Fruit fly (Drosophila melanogaster): ENCODE results near the gene SmydA-8.

Gene SmydA-8

dm6 chrX:2188888-2189287, 24.7 kb downstream of the SmydA-8 start, which contains the start of gene Mct1:
Gene Mct1 (plus strand): TSS chrX:2189188.
- TF ChIP-seq repo (GFP tag; optimal IDR thresholded peaks at IDR 0.05): no peak
- no peak for TF ChIP-seq Sox100B (GFP tag; optimal IDR thresholded peaks at IDR 0.05)
- TF ChIP-seq Fer3 (tag; optimal IDR thresholded peaks at IDR 0.05): no peak
- no peak for TF ChIP-seq CG11695 (GFP tag; IDR thresholded peaks at IDR 0.05)
- TF ChIP-seq CG4854 (GFP tag; optimal IDR thresholded peaks at IDR 0.05): no peak
- TF ChIP-seq hkb (optimal IDR thresholded peaks at IDR 0.05): no peak
- TF ChIP-seq hkb (GFP tag; IDR thresholded peaks at IDR 0.05): no peak
- TF ChIP-seq CrebB (tag; optimal IDR thresholded peaks at IDR 0.05): no peak
- TF ChIP-seq Doc2 (GFP tag; IDR thresholded peaks at IDR 0.05): no peak
- no peak for TF ChIP-seq ase (GFP tag; IDR thresholded peaks at IDR 0.05)
- TF ChIP-seq Hand (GFP tag; optimal IDR thresholded peaks at IDR 0.05): no peak
- TF ChIP-seq Asciz (GFP tag; optimal IDR thresholded peaks at IDR 0.05): no peak

- TF ChIP-seq CG1832 (GFP tag; optimal IDR thresholded peaks at IDR 0.05): no peak
- TF ChIP-seq cg (GFP tag; optimal IDR thresholded peaks at IDR 0.05): no peak
- peak; percentile 89 for TF ChIP-seq CG3995 (GFP tag; optimal IDR thresholded peaks at IDR 0.05)
- no peak for TF ChIP-seq sob (GFP tag; IDR thresholded peaks at IDR 0.05)
- TF ChIP-seq org-1 (GFP tag; optimal IDR thresholded peaks at IDR 0.05): no peak
Measured at dm6 chrX:2187520-2187919, 26.1 kb downstream of the SmydA-8 start, which contains the start of gene CG3457. Gene CG3457 (plus strand): TSS chrX:2187820.

dm6 chrX:2186555-2186954, 27.1 kb downstream of the SmydA-8 start, which contains the start of gene CG17777:
Gene CG17777 (plus strand): TSS chrX:2186855.
- TF ChIP-seq Dfd (GFP tag; optimal IDR thresholded peaks at IDR 0.05) (no peak), CG8281 (tag; optimal IDR thresholded peaks at IDR 0.05) (peak; percentile 59), esg (GFP tag; conservative IDR thresholded peaks at IDR 0.05) (no peak)

DNA sequence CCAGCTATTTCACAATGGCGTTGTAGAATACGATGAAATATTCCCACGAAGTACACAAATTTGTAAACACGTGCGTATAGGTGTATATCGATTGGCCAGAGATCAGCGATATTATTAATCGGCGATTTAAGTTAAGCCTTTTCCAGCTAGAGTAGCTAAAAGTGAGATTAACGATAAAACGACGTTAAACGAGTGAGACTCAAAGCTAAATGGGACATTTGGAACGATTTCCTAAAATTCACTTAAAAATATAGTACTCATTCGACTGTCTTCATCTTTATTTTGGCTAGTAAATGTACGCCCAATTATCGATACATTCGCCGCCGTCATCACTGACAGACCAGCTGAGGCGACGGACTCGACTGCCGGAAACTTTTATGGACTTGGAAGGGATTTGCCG, 29.0 kb downstream of the SmydA-8 start, which contains the start of the genes Nmd3 and CG17776:
Gene Nmd3, minus strand, starts transcription at position 106 of the 400 bp plus-strand sequence.
Gene CG17776, plus strand, starts transcription at position 163 of the 400 bp plus-strand sequence.
- no peak for TF ChIP-seq CG11456 (GFP tag; IDR thresholded peaks at IDR 0.05)
- TF ChIP-seq ERR (GFP tag; optimal IDR thresholded peaks at IDR 0.05): no peak
- TF ChIP-seq Ravus (GFP tag; IDR thresholded peaks at IDR 0.05): no peak
- TF ChIP-seq Camta (GFP tag; optimal IDR thresholded peaks at IDR 0.05): no peak
- TF ChIP-seq CG11695 (GFP tag; IDR thresholded peaks at IDR 0.05): no peak
- TF ChIP-seq inv (GFP tag; IDR thresholded peaks at IDR 0.05; ENCODE audit: partially characterized antibody): peak; percentile 51
- no peak for TF ChIP-seq CG10979 (tag; optimal IDR thresholded peaks at IDR 0.05)
- peak; percentile 37; the same call in 1 of the 2 replicates for TF ChIP-seq bbx (GFP tag; IDR thresholded peaks at IDR 0.05; ENCODE audit: partially characterized antibody)
- TF ChIP-seq mld (GFP tag; IDR thresholded peaks at IDR 0.05; ENCODE audit: partially characterized antibody): peak; percentile 58; the same call in 1 of the 3 replicates
- no peak for TF ChIP-seq NC2α (GFP tag; optimal IDR thresholded peaks at IDR 0.05)
- TF ChIP-seq CG9876 (GFP tag; optimal IDR thresholded peaks at IDR 0.05): no peak
- peak; percentile 60 for TF ChIP-seq pzg (GFP tag; optimal IDR thresholded peaks at IDR 0.05)
- TF ChIP-seq CG11723 (GFP tag; optimal IDR thresholded peaks at IDR 0.05): no peak
- no peak for TF ChIP-seq CG11085 (GFP tag; IDR thresholded peaks at IDR 0.05)
- peak; percentile 58 for TF ChIP-seq CG1603 (tag; optimal IDR thresholded peaks at IDR 0.05)
- no peak for TF ChIP-seq CG3407 (GFP tag; optimal IDR thresholded peaks at IDR 0.05)
- no peak for TF ChIP-seq Awh (GFP tag; IDR thresholded peaks at IDR 0.05)
- peak; percentile 35 for TF ChIP-seq CG2120 (GFP tag; optimal IDR thresholded peaks at IDR 0.05)
- peak in 1 of 2 experiments; percentile 5 for TF ChIP-seq dpn (GFP tag; optimal IDR thresholded peaks at IDR 0.05)
- TF ChIP-seq Dll (GFP tag; IDR thresholded peaks at IDR 0.05; ENCODE audit: partially characterized antibody): peak; percentile 79
- TF ChIP-seq ato (GFP tag; IDR thresholded peaks at IDR 0.05; ENCODE audit: partially characterized antibody): peak; percentile 44; the same call in 1 of the 2 replicates
- no peak for TF ChIP-seq CG16863 (GFP tag; optimal IDR thresholded peaks at IDR 0.05)
- TF ChIP-seq shn (GFP tag; optimal IDR thresholded peaks at IDR 0.05): peak; percentile 26
- peak; percentile 46; the same call in 1 of the 2 replicates for TF ChIP-seq E2f2 (GFP tag; IDR thresholded peaks at IDR 0.05)
- TF ChIP-seq hb (GFP tag; IDR thresholded peaks at IDR 0.05; ENCODE audit: partially characterized antibody): peak; percentile 80
- peak; percentile 7 for TF ChIP-seq stwl (tag; optimal IDR thresholded peaks at IDR 0.05)
- no peak for TF ChIP-seq Blimp-1 (GFP tag; optimal IDR thresholded peaks at IDR 0.05)
- TF ChIP-seq sug (tag; optimal IDR thresholded peaks at IDR 0.05): peak; percentile 45
